Fruit fly (Drosophila melanogaster): ENCODE results near the gene Men-b.

The Men-b gene

dm6 chr3R:27137914-27138323 is 13.5 kb upstream of the Men-b start (continued):
- TF ChIP-seq bigmax (GFP tag; optimal IDR thresholded peaks at IDR 0.05) (peak; percentile 23), sr (GFP tag; IDR thresholded peaks at IDR 0.05) (no peak), dm (GFP tag; optimal IDR thresholded peaks at IDR 0.05) (no peak), tna (GFP tag; IDR thresholded peaks at IDR 0.05; ENCODE audit: partially characterized antibody) (no peak), CG30431 (GFP tag; optimal IDR thresholded peaks at IDR 0.05) (no peak), slp2 (GFP tag; optimal IDR thresholded peaks at IDR 0.05) (peak; percentile 22), nau (GFP tag; optimal IDR thresholded peaks at IDR 0.05) (peak; percentile 45), CG6813 (GFP tag; optimal IDR thresholded peaks at IDR 0.05) (peak; percentile 36), CG10959 (GFP tag; IDR thresholded peaks at IDR 0.05) (no peak), Nf-YC (tag; optimal IDR thresholded peaks at IDR 0.05) (no peak), lbe (GFP tag; optimal IDR thresholded peaks at IDR 0.05) (no peak), CG3726 (GFP tag; IDR thresholded peaks at IDR 0.05) (no peak), eyg (GFP tag; optimal IDR thresholded peaks at IDR 0.05) (peak; percentile 17), sima (GFP tag; optimal IDR thresholded peaks at IDR 0.05) (no peak), jing (GFP tag; optimal IDR thresholded peaks at IDR 0.05) (no peak), nerfin-1 (tag; optimal IDR thresholded peaks at IDR 0.05) (peak; percentile 56), CG34422 (GFP tag; IDR thresholded peaks at IDR 0.05) (no peak), Gsc (GFP tag; IDR thresholded peaks at IDR 0.05) (no peak), CG8388 (GFP tag; optimal IDR thresholded peaks at IDR 0.05) (peak; percentile 6), CG17385 (GFP tag; optimal IDR thresholded peaks at IDR 0.05) (peak; percentile 40), twi (tag; optimal IDR thresholded peaks at IDR 0.05) (peak; percentile 70), gcm2 (GFP tag; optimal IDR thresholded peaks at IDR 0.05) (no peak), CG17359 (tag; optimal IDR thresholded peaks at IDR 0.05) (peak; percentile 61), CG3847 (GFP tag; IDR thresholded peaks at IDR 0.05) (no peak), CG30403 (GFP tag; optimal IDR thresholded peaks at IDR 0.05) (no peak), CG17612 (GFP tag; IDR thresholded peaks at IDR 0.05) (no peak), Ets65A (GFP tag) (no peak), Fer1 (GFP tag; optimal IDR thresholded peaks at IDR 0.05) (peak; percentile 25), CrebB (tag; optimal IDR thresholded peaks at IDR 0.05) (peak; percentile 50), chinmo (GFP tag; IDR thresholded peaks at IDR 0.05; ENCODE audit: partially characterized antibody) (no peak), knrl (GFP tag; IDR thresholded peaks at IDR 0.05; ENCODE audit: partially characterized antibody) (no peak), lilli (GFP tag; optimal IDR thresholded peaks at IDR 0.05) (no peak), ewg (GFP tag; optimal IDR thresholded peaks at IDR 0.05) (peak; percentile 22), H15 (GFP tag; IDR thresholded peaks at IDR 0.05) (no peak), Jarid2 (GFP tag; optimal IDR thresholded peaks at IDR 0.05) (no peak), ind (GFP tag; optimal IDR thresholded peaks at IDR 0.05) (no peak), otp (GFP tag; IDR thresholded peaks at IDR 0.05) (0 out of 3 replicates have a peak, but pooled peaks have one; percentile 50), prd (optimal IDR thresholded peaks at IDR 0.05) (no peak), prd (GFP tag; IDR thresholded peaks at IDR 0.05) (no peak), Nf-YA (GFP tag; IDR thresholded peaks at IDR 0.05) (no peak), Doc3 (GFP tag; IDR thresholded peaks at IDR 0.05; ENCODE audit: partially characterized antibody) (no peak), Six4 (GFP tag; optimal IDR thresholded peaks at IDR 0.05) (no peak), CHES-1-like (GFP tag; optimal IDR thresholded peaks at IDR 0.05) (no peak), Scr (GFP tag; IDR thresholded peaks at IDR 0.05; ENCODE audit: partially characterized antibody) (no peak), CG2202 (tag; optimal IDR thresholded peaks at IDR 0.05) (peak; percentile 34), D (optimal IDR thresholded peaks at IDR 0.05) (no peak), D (GFP tag; optimal IDR thresholded peaks at IDR 0.05) (peak; percentile 60), Taf1 (GFP tag; IDR thresholded peaks at IDR 0.05) (no peak), pan (optimal IDR thresholded peaks at IDR 0.05) (no peak), pan (GFP tag; optimal IDR thresholded peaks at IDR 0.05 in 1 of 2, IDR thresholded peaks at IDR 0.05 in 1 of 2) (no peak), CG13123 (GFP tag; optimal IDR thresholded peaks at IDR 0.05) (no peak), sd (tag; optimal IDR thresholded peaks at IDR 0.05) (no peak), NK7.1 (GFP tag; optimal IDR thresholded peaks at IDR 0.05) (no peak)

Measured in whole organism, embryonic.